Worm (Caenorhabditis elegans): ENCODE data around the gene fbxb-76.
A peak's percentile ranks its signal among the peaks of the same experiment; 100 is the strongest.

Gene fbxb-76

DNA sequence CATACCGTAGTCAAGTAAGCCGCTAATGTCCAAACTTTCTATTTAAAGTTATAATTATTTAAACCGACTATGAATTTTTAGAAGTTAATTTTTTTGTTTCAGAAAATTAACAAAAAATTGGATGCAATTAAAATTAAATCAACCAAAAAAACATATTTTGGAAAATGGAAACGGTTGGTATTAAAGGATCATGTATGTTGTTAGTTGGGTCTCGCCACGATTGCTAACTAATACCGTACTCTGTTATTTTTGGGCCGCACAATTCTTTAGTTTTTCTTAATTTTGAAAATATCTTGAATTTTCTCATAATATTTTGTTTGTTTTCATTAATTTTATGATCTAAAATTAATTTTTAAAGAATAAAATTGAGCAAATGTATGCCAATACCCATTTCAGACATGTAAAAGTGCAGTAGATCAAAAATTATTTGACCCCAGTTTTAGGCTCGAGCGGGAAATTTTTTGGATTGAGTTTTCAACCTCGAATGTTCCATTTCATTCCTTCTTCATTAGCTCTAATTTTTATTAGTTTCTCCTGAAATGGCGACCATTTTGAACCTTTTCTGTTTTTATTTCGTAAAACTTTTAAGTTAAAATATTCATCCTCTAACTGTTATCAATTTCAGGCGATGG is 6.7 kb downstream of the fbxb-76 start, which contains the start of gene cbd-1 (continued):
- TF ChIP-seq ceh-40 (GFP tag; IDR thresholded peaks at IDR 0.05) = no peak
- peak; percentile 83 for TF ChIP-seq D2030.7 (GFP tag; IDR thresholded peaks at IDR 0.05)
- peak; percentile 27; the same call in 1 of the 2 replicates for TF ChIP-seq hmg-1.2 (GFP tag; IDR thresholded peaks at IDR 0.05)
- peak; percentile 85 for TF ChIP-seq xnd-1 (tag; optimal IDR thresholded peaks at IDR 0.05)
- 0 out of 2 replicates have a peak, but pooled peaks have one; percentile 18 for TF ChIP-seq Y53F4B.3 (GFP tag; IDR thresholded peaks at IDR 0.05)
- TF ChIP-seq F57A8.1 (GFP tag; optimal IDR thresholded peaks at IDR 0.05) = no peak
- no peak for TF ChIP-seq snpc-4 (GFP tag; optimal IDR thresholded peaks at IDR 0.05)
- TF ChIP-seq snpc-4 (tag; optimal IDR thresholded peaks at IDR 0.05) = peak in 1 of 4 experiments; percentile 10
- peak; percentile 26; the same call in 1 of the 2 replicates for TF ChIP-seq B0019.2 (GFP tag; conservative IDR thresholded peaks at IDR 0.05)
- TF ChIP-seq madf-6 (GFP tag; IDR thresholded peaks at IDR 0.05) = peak; percentile 97
- TF ChIP-seq F49E8.2 (tag; optimal IDR thresholded peaks at IDR 0.05; ENCODE audit: insufficient read depth) = peak; percentile 24
- peak; percentile 92 for TF ChIP-seq lsl-1 (GFP tag; optimal IDR thresholded peaks at IDR 0.05)

DNA sequence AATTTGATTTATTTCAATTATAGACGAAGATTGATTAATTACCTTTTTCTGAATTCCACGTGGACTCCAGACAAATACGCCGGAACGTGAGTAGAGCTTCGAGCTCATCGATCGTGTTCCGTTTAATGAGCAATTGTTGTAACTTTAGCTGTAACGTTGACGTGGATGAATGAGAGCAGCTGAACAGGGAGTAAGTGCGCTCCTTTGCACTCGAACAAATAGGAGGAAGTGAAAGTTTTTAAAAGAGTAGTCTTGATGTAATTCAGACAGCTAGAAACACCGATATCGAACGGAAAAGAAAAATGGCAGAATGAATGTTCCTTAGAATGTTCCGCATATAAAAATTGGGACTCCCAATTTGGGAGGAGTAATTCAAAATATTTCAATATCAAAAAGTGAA is 7.5 kb downstream of the fbxb-76 start, which contains the start of gene sec-31:
Gene sec-31, minus strand, starts transcription at position 148 of the 400 bp plus-strand sequence.
- TF ChIP-seq ztf-28 (GFP tag; IDR thresholded peaks at IDR 0.05) = no peak
- TF ChIP-seq T26A5.8 (tag; optimal IDR thresholded peaks at IDR 0.05) = no peak
- TF ChIP-seq nhr-27 (tag; optimal IDR thresholded peaks at IDR 0.05) = no peak
- no peak for TF ChIP-seq egl-18 (GFP tag; IDR thresholded peaks at IDR 0.05)
- TF ChIP-seq ztf-22 (GFP tag; optimal IDR thresholded peaks at IDR 0.05) = no peak
- no peak for TF ChIP-seq madf-8 (GFP tag; conservative IDR thresholded peaks at IDR 0.05)
- TF ChIP-seq unc-62 (GFP tag; optimal IDR thresholded peaks at IDR 0.05) = no peak
- no peak for TF ChIP-seq F57A8.1 (GFP tag; optimal IDR thresholded peaks at IDR 0.05)
- no peak for TF ChIP-seq F52B5.7 (tag; optimal IDR thresholded peaks at IDR 0.05)
- no peak for TF ChIP-seq F49E8.2 (tag; optimal IDR thresholded peaks at IDR 0.05; ENCODE audit: insufficient read depth)
- peak in 1 of 2 experiments; percentile 29 for TF ChIP-seq let-607 (tag; optimal IDR thresholded peaks at IDR 0.05)
- TF ChIP-seq mcd-1 (GFP tag; IDR thresholded peaks at IDR 0.05) = peak; percentile 37
- no peak for TF ChIP-seq somi-1 (GFP tag; optimal IDR thresholded peaks at IDR 0.05)

DNA sequence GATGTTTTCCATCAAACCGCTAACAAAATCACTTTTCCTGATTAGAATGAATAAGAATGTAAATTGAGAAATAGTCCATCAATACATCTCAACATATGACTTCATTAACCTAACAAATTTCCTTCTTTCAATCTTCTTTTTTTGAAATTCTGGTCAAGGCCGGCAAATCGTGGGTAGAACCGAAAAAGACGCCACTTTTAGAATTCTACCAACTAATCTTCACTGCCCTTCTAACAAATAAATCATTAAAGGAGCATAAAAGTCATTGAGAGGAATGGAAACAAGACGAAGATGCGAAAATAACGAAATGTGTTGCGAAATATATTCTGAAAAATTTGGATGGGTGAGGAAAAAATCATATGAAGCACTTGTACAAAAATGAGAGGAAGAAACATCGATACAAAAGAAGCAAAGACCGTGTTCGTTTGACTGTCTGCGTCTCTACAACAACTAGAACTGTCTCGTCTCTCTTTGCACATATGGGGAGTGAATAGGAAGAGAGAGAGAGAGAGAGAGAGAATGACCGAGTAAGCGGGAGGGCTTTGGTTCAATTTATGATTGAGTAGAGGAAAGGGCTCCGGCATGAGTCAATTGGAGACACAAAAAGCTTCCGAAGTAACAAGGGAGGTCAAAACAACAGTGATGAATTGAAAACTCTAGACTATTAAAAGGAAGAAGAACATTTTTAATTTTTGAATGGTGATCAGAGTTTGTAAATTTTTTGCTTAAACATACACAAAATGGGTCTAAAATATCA is 15.2 kb downstream of the fbxb-76 start:
- TF ChIP-seq nhr-80 (tag; optimal IDR thresholded peaks at IDR 0.05) (peak; percentile 45), nhr-27 (tag; optimal IDR thresholded peaks at IDR 0.05) (no peak), attf-5 (GFP tag; optimal IDR thresholded peaks at IDR 0.05) (peak; percentile 28), ceh-27 (GFP tag; optimal IDR thresholded peaks at IDR 0.05) (no peak), hmg-1.2 (GFP tag; IDR thresholded peaks at IDR 0.05) (peak; percentile 87), lag-1 (GFP tag; IDR thresholded peaks at IDR 0.05) (no peak), cebp-1 (GFP tag; IDR thresholded peaks at IDR 0.05) (peak; percentile 90), cebp-1 (tag; optimal IDR thresholded peaks at IDR 0.05) (peak; percentile 96), F55B11.4 (tag; optimal IDR thresholded peaks at IDR 0.05; ENCODE audit: borderline replicate concordance, insufficient read depth) (no peak)

DNA sequence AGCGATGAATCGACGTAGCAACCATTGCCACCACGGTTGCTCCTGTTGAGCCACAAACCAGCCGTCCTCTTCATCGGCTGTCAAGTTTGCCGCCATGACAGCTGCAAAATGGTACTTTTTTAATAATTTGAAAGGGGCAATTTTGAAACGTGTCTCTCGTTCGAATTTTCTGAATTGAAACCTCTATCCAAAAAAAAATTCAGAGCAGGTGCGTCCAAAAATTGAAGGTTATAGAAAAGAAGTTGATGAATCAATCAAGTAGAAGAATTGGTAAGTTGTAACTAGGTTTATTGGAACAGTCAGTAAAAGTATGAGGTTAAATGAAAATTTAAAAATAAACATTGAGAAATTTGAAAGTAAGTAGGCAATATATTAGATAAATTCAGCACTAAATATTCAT is 17.7 kb downstream of the fbxb-76 start, which contains the start of gene T01G1.4:
Gene T01G1.4, minus strand, starts transcription at position 101 of the 400 bp plus-strand sequence.
- TF ChIP-seq F57C9.4 (tag; optimal IDR thresholded peaks at IDR 0.05) (no peak), C17E4.6 (GFP tag; IDR thresholded peaks at IDR 0.05) (no peak), F23B12.7 (tag; optimal IDR thresholded peaks at IDR 0.05; ENCODE audit: insufficient read depth) (no peak), nfya-1 (tag; optimal IDR thresholded peaks at IDR 0.05; ENCODE audit: borderline replicate concordance, insufficient read depth) (no peak), nhr-179 (tag; optimal IDR thresholded peaks at IDR 0.05) (no peak), bed-1 (GFP tag; IDR thresholded peaks at IDR 0.05) (no peak)
